Worm (Caenorhabditis elegans) whole organism, mixed stage, embryonic: ENCODE data around the gene ssp-36.

Source experiments
- M03D4.4 ChIP-seq: sonication (generic microtip); optimal IDR thresholded peaks from 2 replicates; lab custom pipeline; 2017; ENCODE audit warnings: mild to moderate bottlenecking, missing genetic modification characterization, missing compliant biosample characterization
- bed-3 ChIP-seq: fragments of 200-800 bp; sonication (Bioruptor generic); optimal IDR thresholded peaks from 3 replicates; lab custom pipeline; 2018; ENCODE audit warnings: mild to moderate bottlenecking, missing genetic modification characterization, moderate library complexity, missing compliant biosample characterization
- blmp-1 ChIP-seq: fragments of 150-350 bp; optimal IDR thresholded peaks from 2 replicates; lab custom pipeline; 2014; ENCODE audit warnings: missing biosample characterization, missing genetic modification characterization
- ceh-39 ChIP-seq: fragments of 150-350 bp; optimal IDR thresholded peaks from 2 replicates; lab custom pipeline; 2014; ENCODE audit warnings: missing biosample characterization, missing genetic modification characterization
- ceh-43 ChIP-seq: fragments of 200-800 bp; sonication (Bioruptor generic); optimal IDR thresholded peaks from 2 replicates; lab custom pipeline; 2018; ENCODE audit warnings: mild to moderate bottlenecking, missing genetic modification characterization, moderate library complexity, missing compliant biosample characterization
- ceh-83 ChIP-seq: fragments of 200-800 bp; sonication (Bioruptor generic); optimal IDR thresholded peaks from 2 replicates; lab custom pipeline; 2018; ENCODE audit warnings: mild to moderate bottlenecking, missing genetic modification characterization, missing compliant biosample characterization
- ces-1 ChIP-seq: fragments of 150-350 bp; optimal IDR thresholded peaks from 2 replicates; lab custom pipeline; 2014; ENCODE audit warnings: missing biosample characterization, missing genetic modification reagents, missing genetic modification characterization
- cnd-1 ChIP-seq: fragments of 200-800 bp; sonication (Bioruptor generic); optimal IDR thresholded peaks from 2 replicates; lab custom pipeline; 2018; ENCODE audit warnings: mild to moderate bottlenecking, missing genetic modification characterization, missing compliant biosample characterization
- drap-1 ChIP-seq: fragments of 200-800 bp; sonication (Bioruptor generic); optimal IDR thresholded peaks from 3 replicates; lab custom pipeline; 2018; ENCODE audit warnings: mild to moderate bottlenecking, missing genetic modification characterization, missing compliant biosample characterization
- elt-3 ChIP-seq: fragments of 150-350 bp; optimal IDR thresholded peaks from 2 replicates; lab custom pipeline; 2014; ENCODE audit warnings: missing biosample characterization, missing genetic modification characterization
- flh-1 ChIP-seq: fragments of 200-800 bp; sonication (Bioruptor generic); optimal IDR thresholded peaks from 2 replicates; lab custom pipeline; 2018; ENCODE audit warnings: mild to moderate bottlenecking, missing genetic modification characterization, moderate library complexity, missing compliant biosample characterization
- hlh-1 ChIP-seq: fragments of 150-350 bp; optimal IDR thresholded peaks from 2 replicates; lab custom pipeline; 2014; ENCODE audit warnings: missing biosample characterization, missing genetic modification reagents, missing genetic modification characterization
- lin-13 ChIP-seq: fragments of 150-350 bp; optimal IDR thresholded peaks from 2 replicates; lab custom pipeline; 2014; ENCODE audit warnings: missing biosample characterization, missing genetic modification characterization
- lsy-2 ChIP-seq: fragments of 150-350 bp; optimal IDR thresholded peaks from 2 replicates; lab custom pipeline; 2014; ENCODE audit warnings: missing biosample characterization, missing genetic modification characterization
- mep-1 ChIP-seq: fragments of 150-350 bp; optimal IDR thresholded peaks from 2 replicates; lab custom pipeline; 2017; ENCODE audit warnings: missing biosample characterization, missing genetic modification reagents, missing genetic modification characterization, inconsistent platforms
- mls-2 ChIP-seq: sonication (generic microtip); optimal IDR thresholded peaks from 2 replicates; lab custom pipeline; 2016; ENCODE audit warnings: mild to moderate bottlenecking, missing genetic modification characterization, moderate library complexity, missing compliant biosample characterization
- nhr-12 ChIP-seq: fragments of 150-350 bp; optimal IDR thresholded peaks from 2 replicates; lab custom pipeline; 2014; ENCODE audit warnings: missing biosample characterization, missing genetic modification characterization
- nhr-2 ChIP-seq: fragments of 150-350 bp; optimal IDR thresholded peaks from 2 replicates; lab custom pipeline; 2014; ENCODE audit warnings: missing biosample characterization, missing genetic modification characterization
- nhr-237 ChIP-seq: fragments of 150-350 bp; optimal IDR thresholded peaks from 2 replicates; lab custom pipeline; 2014; ENCODE audit warnings: missing biosample characterization, missing genetic modification characterization
- nhr-28 ChIP-seq: fragments of 150-350 bp; optimal IDR thresholded peaks from 2 replicates; lab custom pipeline; 2014; ENCODE audit warnings: missing biosample characterization, missing genetic modification characterization
- nhr-76 ChIP-seq: sonication (generic microtip); optimal IDR thresholded peaks from 2 replicates; lab custom pipeline; 2017; ENCODE audit warnings: missing biosample characterization, missing genetic modification characterization
- pha-4 ChIP-seq: fragments of 150-350 bp; optimal IDR thresholded peaks from 2 replicates; lab custom pipeline; 2018; ENCODE audit warnings: missing biosample characterization, missing genetic modification reagents, missing genetic modification characterization
- sem-2 ChIP-seq: fragments of 200-800 bp; sonication (Bioruptor generic); optimal IDR thresholded peaks from 2 replicates; lab custom pipeline; 2018; ENCODE audit warnings: mild to moderate bottlenecking, missing genetic modification characterization, missing compliant biosample characterization
- snpc-4 ChIP-seq: fragments of 150-350 bp; optimal IDR thresholded peaks from 2 replicates; lab custom pipeline; 2014; ENCODE audit warnings: missing biosample characterization, missing genetic modification characterization
- sptf-1 ChIP-seq: sonication (generic microtip); optimal IDR thresholded peaks from 2 replicates; lab custom pipeline; 2017; ENCODE audit warnings: mild to moderate bottlenecking, missing genetic modification characterization, moderate library complexity, missing compliant biosample characterization
- unc-120 ChIP-seq: sonication (generic microtip); optimal IDR thresholded peaks from 2 replicates; lab custom pipeline; 2017; ENCODE audit warnings: missing genetic modification characterization, missing compliant biosample characterization; ENCODE audit not compliant: poor library complexity, severe bottlenecking
- unc-62 ChIP-seq: fragments of 150-350 bp; optimal IDR thresholded peaks from 2 replicates; lab custom pipeline; 2014; ENCODE audit warnings: missing biosample characterization, missing genetic modification reagents, missing genetic modification characterization
- zip-8 ChIP-seq: fragments of 150-350 bp; optimal IDR thresholded peaks from 2 replicates; lab custom pipeline; 2014; ENCODE audit warnings: missing biosample characterization, missing genetic modification characterization
- ztf-11 ChIP-seq: fragments of 150-350 bp; optimal IDR thresholded peaks from 2 replicates; lab custom pipeline; 2014; ENCODE audit warnings: missing biosample characterization, missing genetic modification characterization

Gene ssp-36

ce11 chrIV:9766250-9766649, at the start of gene ssp-36:
TSS of gene ssp-36 (minus strand) at chrIV:9766350.
- TF ChIP-seq mep-1 (tag; lab: Kevin White, UChicago): no peak
- no peak for TF ChIP-seq drap-1 (GFP tag; lab: Kevin White, UChicago)
- no peak for TF ChIP-seq mls-2 (tag; lab: Kevin White, UChicago)
- no peak for TF ChIP-seq blmp-1 (tag; lab: Kevin White, UChicago)
- no peak for TF ChIP-seq nhr-237 (tag; lab: Kevin White, UChicago)
- no peak for TF ChIP-seq zip-8
- TF ChIP-seq unc-120 (tag; lab: Kevin White, UChicago): no peak
- TF ChIP-seq elt-3: no peak
- no peak for TF ChIP-seq nhr-12 (tag; lab: Kevin White, UChicago)
- no peak for TF ChIP-seq ces-1 (GFP tag; lab: Kevin White, UChicago)
- no peak for TF ChIP-seq nhr-76 (tag; lab: Kevin White, UChicago)
- TF ChIP-seq ceh-43 (GFP tag; lab: Kevin White, UChicago): no peak
- no peak for TF ChIP-seq M03D4.4 (tag; lab: Kevin White, UChicago)
- TF ChIP-seq hlh-1 (tag; lab: Kevin White, UChicago): no peak
- TF ChIP-seq ztf-11 (tag; lab: Kevin White, UChicago): no peak
- no peak for TF ChIP-seq lin-13 (tag; lab: Kevin White, UChicago)
- no peak for TF ChIP-seq sptf-1
- TF ChIP-seq, all 35 proteins: peak for 0

ce11 chrIV:9815432-9815831, 49.3 kb upstream of the ssp-36 start, which contains the start of gene egl-20:
TSS of gene egl-20 (minus strand) at chrIV:9815532.
- TF ChIP-seq unc-120 (tag; lab: Kevin White, UChicago): no peak
- no peak for TF ChIP-seq lsy-2 (tag; lab: Kevin White, UChicago)
- TF ChIP-seq ceh-83 (GFP tag; lab: Kevin White, UChicago): no peak
- TF ChIP-seq ceh-43 (GFP tag; lab: Kevin White, UChicago): no peak
- TF ChIP-seq unc-62 (GFP tag; lab: Kevin White, UChicago): no peak
- no peak for TF ChIP-seq nhr-28 (tag; lab: Kevin White, UChicago)

- TF ChIP-seq nhr-12 (tag; lab: Kevin White, UChicago) (no peak), ces-1 (GFP tag; lab: Kevin White, UChicago) (no peak), bed-3 (no peak), mep-1 (tag; lab: Kevin White, UChicago) (no peak), cnd-1 (tag; lab: Kevin White, UChicago) (no peak), nhr-2 (no peak), ceh-39 (tag; lab: Kevin White, UChicago) (no peak), sem-2 (GFP tag; lab: Kevin White, UChicago) (no peak), mls-2 (tag; lab: Kevin White, UChicago) (no peak), ztf-11 (tag; lab: Kevin White, UChicago) (no peak), nhr-76 (tag; lab: Kevin White, UChicago) (no peak), lsy-2 (tag; lab: Kevin White, UChicago) (no peak)
Observed at ce11 chrIV:9811487-9811886, 45.3 kb upstream of the ssp-36 start.

- no peak for TF ChIP-seq pha-4 (tag; lab: Kevin White, UChicago)
- TF ChIP-seq flh-1 (GFP tag; lab: Kevin White, UChicago): no peak
- no peak for TF ChIP-seq snpc-4 (tag; lab: Kevin White, UChicago)
- TF ChIP-seq blmp-1 (tag; lab: Kevin White, UChicago): no peak
Observed at ce11 chrIV:9810633-9811032, 44.5 kb upstream of the ssp-36 start, which contains the start of gene dct-15. TSS of gene dct-15 (minus strand) at chrIV:9810733.

- peak; percentile 52 for TF ChIP-seq unc-120 (tag; lab: Kevin White, UChicago)
- TF ChIP-seq hlh-1 (tag; lab: Kevin White, UChicago): no peak
- peak; percentile 66 for TF ChIP-seq ces-1 (GFP tag; lab: Kevin White, UChicago)
- TF ChIP-seq ceh-39 (tag; lab: Kevin White, UChicago): peak; percentile 53
Observed at ce11 chrIV:9803544-9803943, 37.4 kb upstream of the ssp-36 start.

- no peak for TF ChIP-seq elt-3
Observed at ce11 chrIV:9802711-9803110, 36.6 kb upstream of the ssp-36 start, which contains the start of gene fat-3. TSS of gene fat-3 (plus strand) at chrIV:9803023.
